Worm (Caenorhabditis elegans) whole organism, L1 larva: ENCODE measurements around the gene nyn-3.

Experiments used
- C04F5.9 ChIP-seq: sonication (generic microtip); optimal IDR thresholded peaks from 2 replicates; lab custom pipeline; 2016; ENCODE audit warnings: missing genetic modification characterization, missing compliant biosample characterization
- C16A3.4 ChIP-seq: fragments of 150-350 bp; optimal IDR thresholded peaks from 2 replicates; lab custom pipeline; 2014; ENCODE audit warnings: missing biosample characterization, missing genetic modification characterization
- C34B4.2 ChIP-seq: sonication (generic microtip); optimal IDR thresholded peaks from 2 replicates; lab custom pipeline; 2017; ENCODE audit warnings: mild to moderate bottlenecking, missing genetic modification characterization, missing compliant biosample characterization
- alr-1 ChIP-seq: fragments of 200-800 bp; sonication (Bioruptor generic); optimal IDR thresholded peaks from 2 replicates; lab custom pipeline; 2018; ENCODE audit warnings: borderline replicate concordance, mild to moderate bottlenecking, missing genetic modification characterization, missing compliant biosample characterization
- ama-1 ChIP-seq: fragments of 150-350 bp; optimal IDR thresholded peaks from 2 replicates; lab custom pipeline; 2014
- blmp-1 ChIP-seq: fragments of 150-350 bp; optimal IDR thresholded peaks from 2 replicates; lab custom pipeline; 2014; ENCODE audit warnings: missing biosample characterization, missing genetic modification characterization
- ceh-8 ChIP-seq: fragments of 200-800 bp; sonication (Bioruptor generic); optimal IDR thresholded peaks from 2 replicates; lab custom pipeline; 2018; ENCODE audit warnings: mild to moderate bottlenecking, missing genetic modification characterization, moderate library complexity, missing compliant biosample characterization
- ceh-82 ChIP-seq, 3 experiments: fragments of 150-350 bp in 1 of 3; sonication (generic microtip) in 2 of 3; optimal IDR thresholded peaks; 2 replicates each; lab custom pipeline; 2014 to 2017; ENCODE audit warnings: missing biosample characterization in 3 of 3, missing genetic modification characterization in 3 of 3
- dpl-1 ChIP-seq, 3 experiments: fragments of 150-350 bp in 2 of 3; sonication (generic microtip) in 1 of 3; optimal IDR thresholded peaks; 2 replicates each; lab custom pipeline; 2014 to 2017; ENCODE audit warnings: missing biosample characterization in 3 of 3, missing genetic modification characterization in 3 of 3, missing genetic modification reagents in 3 of 3
- efl-1 ChIP-seq, 4 experiments: fragments of 150-350 bp; optimal IDR thresholded peaks in 3 of 4; peaks in 1 of 4; 1 replicate in 1 of 4; 2 replicates in 3 of 4; lab custom pipeline; 2014; ENCODE audit warnings: missing biosample characterization in 2 of 4, missing genetic modification characterization in 2 of 4, missing genetic modification reagents in 2 of 4
- egl-13 ChIP-seq: sonication (generic microtip); optimal IDR thresholded peaks from 2 replicates; lab custom pipeline; 2016; ENCODE audit warnings: missing genotype, missing genetic modification reagents, missing genetic modification characterization, missing compliant biosample characterization
- egl-27 ChIP-seq, 2 experiments: fragments of 150-350 bp in 1 of 2; sonication (generic microtip); optimal IDR thresholded peaks; 3 replicates each; lab custom pipeline; 2017 to 2018; ENCODE audit warnings: missing biosample characterization in 2 of 2, missing genetic modification characterization in 2 of 2, missing genetic modification reagents in 2 of 2
- elt-2 ChIP-seq: sonication (generic microtip); optimal IDR thresholded peaks from 2 replicates; lab custom pipeline; 2016; ENCODE audit warnings: missing genetic modification characterization, mild to moderate bottlenecking, inconsistent platforms, missing compliant biosample characterization, missing genetic modification reagents
- ets-5 ChIP-seq: fragments of 200-800 bp; sonication (Bioruptor generic); IDR thresholded peaks from 2 replicates; pipeline ENCODE4 v1.3.6; 2022; ENCODE audit warnings: missing genetic modification characterization, missing compliant biosample characterization
- fkh-10 ChIP-seq: sonication (generic microtip); optimal IDR thresholded peaks from 2 replicates; lab custom pipeline; 2017; ENCODE audit warnings: missing biosample characterization, missing genetic modification reagents, missing genetic modification characterization
- fkh-8 ChIP-seq: sonication (generic microtip); optimal IDR thresholded peaks from 2 replicates; lab custom pipeline; 2016; ENCODE audit warnings: mild to moderate bottlenecking, missing genetic modification characterization, missing compliant biosample characterization
- fos-1 ChIP-seq: fragments of 150-350 bp; optimal IDR thresholded peaks from 2 replicates; lab custom pipeline; 2014; ENCODE audit warnings: missing biosample characterization, missing genetic modification characterization
- grh-1 ChIP-seq: fragments of 200-800 bp; sonication (Bioruptor generic); IDR thresholded peaks from 2 replicates; pipeline ENCODE4 v1.3.6; 2022; ENCODE audit warnings: missing genetic modification reagents, missing genetic modification characterization, missing compliant biosample characterization
- hpl-2 ChIP-seq: fragments of 150-350 bp; optimal IDR thresholded peaks from 2 replicates; lab custom pipeline; 2014; ENCODE audit warnings: missing biosample characterization, missing genetic modification reagents, missing genetic modification characterization
- lin-14 ChIP-seq: fragments of 200-800 bp; sonication (Bioruptor generic); optimal IDR thresholded peaks from 2 replicates; lab custom pipeline; 2018; ENCODE audit warnings: mild to moderate bottlenecking, missing genetic modification characterization, moderate library complexity, missing compliant biosample characterization
- lin-35 ChIP-seq, 2 experiments: fragments of 150-350 bp; optimal IDR thresholded peaks; 2 replicates each; lab custom pipeline; 2014; ENCODE audit warnings: missing biosample characterization in 2 of 2, missing genetic modification characterization in 2 of 2, missing genetic modification reagents in 2 of 2
- lin-39 ChIP-seq: fragments of 150-350 bp; optimal IDR thresholded peaks from 2 replicates; lab custom pipeline; 2014; ENCODE audit warnings: missing biosample characterization, missing genetic modification reagents, missing genetic modification characterization
- lsy-2 ChIP-seq, 2 experiments: fragments of 150-350 bp; optimal IDR thresholded peaks; 2 replicates each; lab custom pipeline; 2014; ENCODE audit warnings: missing biosample characterization in 2 of 2, missing genetic modification characterization in 2 of 2
- mef-2 ChIP-seq: fragments of 150-350 bp; optimal IDR thresholded peaks from 2 replicates; lab custom pipeline; 2014; ENCODE audit warnings: missing biosample characterization, missing genetic modification characterization
- mep-1 ChIP-seq: fragments of 150-350 bp; optimal IDR thresholded peaks from 2 replicates; lab custom pipeline; 2014; ENCODE audit warnings: missing biosample characterization, missing genetic modification characterization
- nhr-11 ChIP-seq: fragments of 150-350 bp; optimal IDR thresholded peaks from 2 replicates; lab custom pipeline; 2014; ENCODE audit warnings: missing biosample characterization, missing genetic modification characterization
- nhr-19 ChIP-seq: fragments of 200-800 bp; sonication (Bioruptor generic); conservative IDR thresholded peaks from 2 replicates; pipeline ENCODE4 v1.3.6; 2022; ENCODE audit warnings: missing genetic modification characterization, missing compliant biosample characterization
- nhr-20 ChIP-seq: sonication (generic microtip); optimal IDR thresholded peaks from 2 replicates; lab custom pipeline; 2016; ENCODE audit warnings: mild to moderate bottlenecking, missing genetic modification characterization, missing compliant biosample characterization
- nhr-47 ChIP-seq: sonication (generic microtip); optimal IDR thresholded peaks from 2 replicates; lab custom pipeline; 2016; ENCODE audit warnings: mild to moderate bottlenecking, missing genetic modification characterization, moderate library complexity, missing compliant biosample characterization
- nhr-71 ChIP-seq: sonication (generic microtip); optimal IDR thresholded peaks from 2 replicates; lab custom pipeline; 2016; ENCODE audit warnings: mild to moderate bottlenecking, missing genetic modification characterization, moderate library complexity, missing compliant biosample characterization
- nhr-77 ChIP-seq: fragments of 150-350 bp; optimal IDR thresholded peaks from 2 replicates; lab custom pipeline; 2014; ENCODE audit warnings: missing biosample characterization, missing genetic modification characterization
- nhr-90 ChIP-seq: sonication (generic microtip); optimal IDR thresholded peaks from 2 replicates; lab custom pipeline; 2016; ENCODE audit warnings: mild to moderate bottlenecking, missing genetic modification characterization, missing compliant biosample characterization; ENCODE audit not compliant: poor library complexity
- pax-3 ChIP-seq: fragments of 200-800 bp; sonication (Bioruptor generic); optimal IDR thresholded peaks from 2 replicates; lab custom pipeline; 2018; ENCODE audit warnings: mild to moderate bottlenecking, missing genetic modification characterization, moderate library complexity, missing compliant biosample characterization
- pqm-1 ChIP-seq: sonication (generic microtip); optimal IDR thresholded peaks from 3 replicates; lab custom pipeline; 2017; ENCODE audit warnings: missing biosample characterization, missing genetic modification characterization
- snpc-4 ChIP-seq: fragments of 150-350 bp; optimal IDR thresholded peaks from 2 replicates; lab custom pipeline; 2014; ENCODE audit warnings: missing biosample characterization, missing genetic modification characterization
- sox-4 ChIP-seq: sonication (generic microtip); optimal IDR thresholded peaks from 2 replicates; lab custom pipeline; 2016; ENCODE audit warnings: missing genetic modification characterization, missing compliant biosample characterization
- tbx-2 ChIP-seq: sonication (generic microtip); optimal IDR thresholded peaks from 2 replicates; lab custom pipeline; 2016; ENCODE audit warnings: missing genetic modification characterization, missing compliant biosample characterization
- tlp-1 ChIP-seq: fragments of 150-350 bp; optimal IDR thresholded peaks from 2 replicates; lab custom pipeline; 2014; ENCODE audit warnings: missing biosample characterization, missing genetic modification characterization
- unc-130 ChIP-seq: fragments of 150-350 bp; optimal IDR thresholded peaks from 2 replicates; lab custom pipeline; 2017; ENCODE audit warnings: missing biosample characterization, missing genetic modification characterization, inconsistent platforms
- zip-4 ChIP-seq: fragments of 200-800 bp; sonication (Bioruptor generic); optimal IDR thresholded peaks from 2 replicates; lab custom pipeline; 2018; ENCODE audit warnings: mild to moderate bottlenecking, missing genetic modification characterization, moderate library complexity, missing compliant biosample characterization

The nyn-3 gene

ce11 chrII:6331222-6331830 is 38.9 kb upstream of the nyn-3 start, which contains the start of gene set-4 (continued):
- peak; percentile 71 for TF ChIP-seq mef-2
- peak; percentile 98 for TF ChIP-seq lin-14 (GFP tag; lab: Kevin White, UChicago)
- TF ChIP-seq nhr-47 (tag; lab: Kevin White, UChicago), result peak; percentile 96

- peak; percentile 33 for TF ChIP-seq lin-14 (GFP tag; lab: Kevin White, UChicago)
- TF ChIP-seq alr-1, result no peak
- peak; percentile 37 for TF ChIP-seq ama-1
- no peak for TF ChIP-seq tbx-2 (tag; lab: Kevin White, UChicago)
- no peak for TF ChIP-seq mep-1 (tag; lab: Kevin White, UChicago)
- TF ChIP-seq fos-1 (tag; lab: Kevin White, UChicago), result no peak
- peak in 1 of 2 experiments; percentile 65 for TF ChIP-seq lin-35 (GFP tag; optimal IDR thresholded peaks at IDR 0.05; lab: Kevin White, UChicago)
- no peak for TF ChIP-seq dpl-1 (GFP tag; optimal IDR thresholded peaks at IDR 0.05; lab: Kevin White, UChicago)
- no peak for TF ChIP-seq egl-13
- TF ChIP-seq blmp-1 (tag; lab: Kevin White, UChicago), result no peak
- no peak for TF ChIP-seq C04F5.9 (tag; lab: Kevin White, UChicago)
- TF ChIP-seq nhr-19 (GFP tag; lab: Robert Waterston, UW), result no peak
- TF ChIP-seq lsy-2 (tag; optimal IDR thresholded peaks at IDR 0.05; lab: Kevin White, UChicago), result peak in 1 of 2 experiments; percentile 13
- no peak for TF ChIP-seq snpc-4 (tag; lab: Kevin White, UChicago)
- TF ChIP-seq efl-1 (optimal IDR thresholded peaks at IDR 0.05; lab: Kevin White, UChicago), result no peak
- peak in 1 of 2 experiments; percentile 43 for TF ChIP-seq efl-1 (GFP tag; optimal IDR thresholded peaks at IDR 0.05 in 1 of 2; lab: Kevin White, UChicago)
- TF ChIP-seq lin-39 (tag; lab: Kevin White, UChicago), result no peak
- TF ChIP-seq sox-4, result no peak
- no peak for TF ChIP-seq hpl-2 (GFP tag; lab: Kevin White, UChicago)
- TF ChIP-seq tlp-1, result peak; percentile 30
- no peak for TF ChIP-seq C16A3.4 (tag; lab: Kevin White, UChicago)
- TF ChIP-seq zip-4 (GFP tag; lab: Kevin White, UChicago), result no peak
- TF ChIP-seq pax-3 (tag; lab: Kevin White, UChicago), result no peak
- no peak for TF ChIP-seq ets-5 (GFP tag; lab: Robert Waterston, UW)
- TF ChIP-seq fkh-8 (tag; lab: Kevin White, UChicago), result no peak
- no peak for TF ChIP-seq nhr-77
- peak; percentile 14 for TF ChIP-seq nhr-71 (tag; lab: Kevin White, UChicago)
- TF ChIP-seq grh-1 (GFP tag; lab: Robert Waterston, UW), result no peak
- TF ChIP-seq ceh-82 (tag; optimal IDR thresholded peaks at IDR 0.05; lab: Kevin White, UChicago), result no peak
- no peak for TF ChIP-seq unc-130 (tag; lab: Kevin White, UChicago)
- no peak for TF ChIP-seq C34B4.2 (tag; lab: Kevin White, UChicago)
- no peak for TF ChIP-seq fkh-10 (GFP tag; lab: Kevin White, UChicago)
- peak; percentile 4 for TF ChIP-seq nhr-20
- no peak for TF ChIP-seq ceh-8 (GFP tag; lab: Kevin White, UChicago)
- no peak for TF ChIP-seq egl-27 (tag; optimal IDR thresholded peaks at IDR 0.05; lab: Kevin White, UChicago)
- peak; percentile 37 for TF ChIP-seq pqm-1 (tag; lab: Kevin White, UChicago)
- TF ChIP-seq nhr-11 (tag; lab: Kevin White, UChicago), result no peak
- peak; percentile 38 for TF ChIP-seq nhr-90 (tag; lab: Kevin White, UChicago)
- peak; percentile 95 for TF ChIP-seq elt-2
Observed at ce11 chrII:6328672-6329071, 36.2 kb upstream of the nyn-3 start.
